Fruit fly (Drosophila melanogaster) whole organism, pupa: Measurements from ENCODE around the gene CG7017.

ENCODE experiments used
- CG10348 ChIP-seq: fragments of 200-800 bp; sonication (Bioruptor generic); IDR thresholded peaks from 2 replicates; pipeline ENCODE4 v1.3.6; 2022; ENCODE audit warnings: missing biosample characterization, missing genetic modification characterization
- CG12605 ChIP-seq: fragments of 200-800 bp; sonication (Bioruptor generic); IDR thresholded peaks from 2 replicates; pipeline ENCODE4 v1.3.6; 2022; ENCODE audit warnings: missing biosample characterization, missing genetic modification characterization
- CG4496 ChIP-seq: fragments of 200-800 bp; sonication (Bioruptor generic); IDR thresholded peaks from 3 replicates; pipeline ENCODE4 v1.3.6; 2022; ENCODE audit warnings: missing biosample characterization, missing genetic modification characterization

- TF ChIP-seq CG12605: peak; percentile 94
- peak; percentile 69 for TF ChIP-seq CG10348 (GFP tag; lab: Robert Waterston, UW)
- TF ChIP-seq CG4496 (GFP tag; lab: Robert Waterston, UW): peak; percentile 98
Measured at dm6 chr3L:20247513-20248173, 35.7 kb upstream of the CG7017 start, which contains the start of gene rdgC.
